Fruit fly (Drosophila melanogaster) whole organism, larva: Measurements from ENCODE around the gene Hs2st.

Experiments used
- noc ChIP-seq: fragments of 200-800 bp; sonication (Bioruptor generic); optimal IDR thresholded peaks from 3 replicates; lab custom pipeline; 2019; ENCODE audit warnings: missing biosample characterization, mild to moderate bottlenecking, missing genetic modification characterization, moderate library complexity

Gene Hs2st

dm6 chr2L:19444734-19445140, at the start of gene Hs2st:
Gene Hs2st, minus strand, starts transcription at chr2L:19444750.
- peak; percentile 91 for TF ChIP-seq noc (tag; lab: Kevin White, UChicago)

- peak; percentile 87 for TF ChIP-seq noc (tag; lab: Kevin White, UChicago)
These were observed 48.6 kb upstream of the Hs2st start, which contains the start of the genes swm and Ctu2 for dm6 chr2L:19492934-19493686. Gene swm, plus strand, starts transcription at chr2L:19493251. Gene Ctu2, minus strand, starts transcription at chr2L:19493253.

DNA sequence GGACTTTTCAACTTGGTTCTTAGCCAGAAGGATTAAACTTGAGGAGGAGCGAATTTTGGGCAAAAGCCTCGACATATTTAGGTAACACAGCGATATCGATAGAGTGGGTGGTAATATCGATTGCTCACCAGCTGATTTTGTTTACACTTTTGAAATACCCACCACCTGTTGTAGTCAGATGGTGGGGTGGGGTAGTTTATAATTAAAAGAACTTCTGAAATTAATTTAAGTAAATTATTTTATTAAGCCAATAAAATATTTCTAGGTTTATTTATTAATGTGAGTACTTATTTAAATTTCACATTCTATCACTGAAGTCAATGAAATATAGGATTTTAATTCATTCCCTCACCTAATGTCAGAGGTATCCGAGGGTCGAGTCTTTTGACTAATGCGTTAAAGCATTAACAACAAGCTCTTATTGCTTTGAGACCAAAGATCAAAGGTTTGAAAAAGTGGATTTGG, 45.5 kb upstream of the Hs2st start, which contains the start of the genes CG10194 and CG18094:
TSS of gene CG10194 (minus strand) at position 108 of the 465 bp plus-strand sequence.
TSS of gene CG18094 (plus strand) at position 266 of the 465 bp plus-strand sequence.
- TF ChIP-seq noc (tag; lab: Kevin White, UChicago): peak; percentile 80

DNA sequence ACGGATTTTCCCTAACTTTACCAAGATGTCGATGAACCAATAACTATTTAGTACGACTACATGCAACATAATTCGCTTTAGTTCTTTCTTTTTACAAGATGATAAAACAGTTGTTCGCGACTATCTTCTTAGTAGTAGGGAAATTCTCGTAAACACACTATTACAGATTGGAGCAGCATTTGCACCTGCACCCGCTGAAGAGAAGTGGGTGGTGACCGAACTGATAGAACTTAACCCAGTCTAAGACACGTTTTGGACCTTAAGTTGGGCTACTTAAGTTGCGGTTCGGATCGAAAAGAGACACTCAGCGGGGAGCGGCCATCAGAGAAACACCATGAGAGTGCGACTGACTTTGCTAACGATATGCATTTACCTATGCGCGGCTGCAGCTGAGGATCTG, 42.6 kb upstream of the Hs2st start, which contains the start of gene CG13083:
TSS of gene CG13083 (plus strand) at position 301 of the 400 bp plus-strand sequence.
- TF ChIP-seq noc (tag; lab: Kevin White, UChicago): no peak

DNA sequence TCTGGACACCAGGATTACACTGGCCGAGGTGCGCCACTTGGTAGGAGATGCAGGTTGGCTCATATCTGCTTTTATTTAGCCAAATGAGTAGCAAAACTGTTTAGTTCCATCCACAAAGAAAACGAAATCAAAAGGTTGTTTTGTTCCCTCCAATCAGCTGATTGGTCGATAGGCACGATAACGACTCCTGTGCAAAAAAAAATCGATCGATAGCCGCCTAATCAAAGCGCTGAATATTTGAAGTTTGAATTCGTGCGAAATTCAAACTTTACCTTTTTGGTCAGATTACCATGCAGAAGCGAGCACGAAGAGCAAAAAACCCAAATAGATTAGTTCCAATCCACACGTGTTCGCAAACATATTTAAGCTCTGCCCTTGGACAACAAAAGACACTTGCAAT, 40.0 kb upstream of the Hs2st start, which contains the start of the genes CG10195 and CG13084:
TSS of gene CG10195 (minus strand) at position 167 of the 400 bp plus-strand sequence.
TSS of gene CG13084 (plus strand) at position 392 of the 400 bp plus-strand sequence.
- TF ChIP-seq noc (tag; lab: Kevin White, UChicago): no peak

DNA sequence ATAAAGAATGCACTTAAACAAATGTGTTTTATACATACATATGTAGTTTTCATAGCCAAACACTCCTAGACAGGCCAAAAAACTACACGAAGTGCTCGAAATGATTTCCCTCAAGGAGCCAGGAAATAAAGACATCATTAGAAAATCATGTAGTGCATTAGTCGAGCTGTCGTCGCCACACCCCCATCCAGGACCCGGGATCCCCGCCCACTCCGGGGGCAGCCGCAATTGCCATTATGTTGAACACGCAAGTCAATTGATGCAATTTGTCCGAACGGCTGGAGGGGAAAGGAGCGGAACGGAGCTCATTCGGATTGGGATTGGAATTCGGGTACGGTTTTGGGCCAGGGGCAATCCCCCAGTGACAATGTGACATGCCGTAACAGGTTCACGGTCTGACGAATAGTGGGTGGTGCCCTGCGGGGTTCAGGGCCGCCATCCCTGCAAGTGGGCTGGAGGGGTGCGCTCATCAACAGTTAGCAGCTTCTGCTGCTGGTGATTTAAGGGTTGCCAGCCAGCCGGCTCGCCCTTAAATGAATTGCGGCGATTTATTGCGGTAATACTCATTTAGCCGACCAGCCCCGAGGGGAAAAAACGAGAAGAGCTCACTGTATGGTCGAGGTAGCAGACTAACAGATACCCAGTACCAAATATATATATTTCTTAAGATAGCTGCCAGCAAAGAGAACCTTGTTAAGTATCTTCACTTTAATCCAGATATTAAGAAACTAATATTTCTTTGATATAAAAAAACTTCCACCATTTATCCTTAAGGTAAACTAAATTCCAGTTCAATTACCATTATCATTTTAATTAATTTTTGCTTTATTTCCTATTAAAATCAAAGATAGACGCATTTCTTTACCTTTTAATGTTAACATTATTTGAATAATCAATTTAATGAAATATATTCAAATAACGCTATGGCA, 36.1 kb upstream of the Hs2st start:
- no peak for TF ChIP-seq noc (tag; lab: Kevin White, UChicago)

dm6 chr2L:19479249-19479984, 34.9 kb upstream of the Hs2st start:
- TF ChIP-seq noc (tag; lab: Kevin White, UChicago): no peak

DNA sequence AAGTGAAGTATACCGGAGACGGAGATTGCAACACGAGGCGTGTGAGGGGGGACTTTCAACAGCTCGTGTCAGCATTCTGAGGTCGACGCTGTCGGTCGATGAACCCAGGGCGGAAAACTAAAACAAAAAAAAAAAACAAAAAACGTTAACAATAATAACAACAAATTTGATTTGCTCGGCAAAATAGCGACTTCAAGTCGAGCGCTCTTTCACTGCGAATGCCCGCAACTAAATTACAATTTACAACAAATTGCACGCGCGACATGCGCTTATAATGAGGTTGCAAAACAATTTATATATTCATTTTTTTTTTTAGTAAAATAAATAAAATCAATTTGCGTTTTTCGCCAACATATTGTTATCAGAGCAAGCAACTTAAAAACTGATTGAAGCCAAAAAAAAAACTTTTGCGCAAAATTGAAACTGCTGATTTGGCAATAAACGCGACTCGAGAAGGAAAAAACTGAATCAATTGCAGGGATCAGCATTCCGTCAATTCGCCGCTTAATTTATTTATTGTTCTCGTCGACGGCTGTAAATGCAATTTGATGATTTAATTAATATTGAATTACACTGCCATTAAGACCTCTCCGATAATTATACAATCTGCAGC, 29.0 kb upstream of the Hs2st start:
- TF ChIP-seq noc (tag; lab: Kevin White, UChicago): no peak

dm6 chr2L:19472256-19472655, 27.7 kb upstream of the Hs2st start:
- no peak for TF ChIP-seq noc (tag; lab: Kevin White, UChicago)

DNA sequence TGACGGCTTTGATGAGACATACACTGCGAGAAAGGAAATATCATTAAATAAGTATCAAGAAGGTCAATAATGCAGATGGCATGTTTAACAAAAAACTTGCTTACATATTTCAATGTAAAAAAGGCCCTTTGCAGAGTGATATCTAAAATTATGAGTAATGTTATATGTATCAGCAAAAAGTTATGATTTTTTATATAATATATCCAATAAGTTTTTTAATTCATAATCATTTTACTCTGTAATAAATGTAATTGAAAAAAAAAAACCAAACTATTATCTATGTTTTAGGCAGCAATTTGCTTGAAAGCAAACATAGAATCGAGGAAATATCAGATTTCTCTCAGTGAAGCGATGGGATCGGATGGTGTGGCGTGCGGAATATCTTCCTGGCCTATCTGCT, 25.2 kb upstream of the Hs2st start:
- TF ChIP-seq noc (tag; lab: Kevin White, UChicago): no peak

DNA sequence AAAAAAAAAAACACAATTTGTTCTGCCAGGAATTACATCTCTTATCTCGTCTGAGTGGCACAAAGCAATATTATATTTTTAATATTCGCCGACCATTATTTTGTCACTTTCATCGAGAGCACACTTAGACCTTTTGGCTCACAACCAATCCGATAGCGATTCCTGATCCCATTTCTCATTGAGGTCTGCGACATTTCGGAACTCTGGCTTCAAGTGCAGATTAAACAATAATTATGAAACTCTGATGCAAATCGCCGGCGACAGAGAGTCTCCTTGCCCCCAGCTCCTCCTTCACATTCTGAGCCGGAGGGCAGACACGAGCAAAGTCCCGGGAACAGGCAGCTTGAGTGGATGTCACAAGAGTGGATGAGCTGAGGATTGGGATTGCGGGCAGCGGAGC, 24.5 kb upstream of the Hs2st start:
- TF ChIP-seq noc (tag; lab: Kevin White, UChicago): no peak

DNA sequence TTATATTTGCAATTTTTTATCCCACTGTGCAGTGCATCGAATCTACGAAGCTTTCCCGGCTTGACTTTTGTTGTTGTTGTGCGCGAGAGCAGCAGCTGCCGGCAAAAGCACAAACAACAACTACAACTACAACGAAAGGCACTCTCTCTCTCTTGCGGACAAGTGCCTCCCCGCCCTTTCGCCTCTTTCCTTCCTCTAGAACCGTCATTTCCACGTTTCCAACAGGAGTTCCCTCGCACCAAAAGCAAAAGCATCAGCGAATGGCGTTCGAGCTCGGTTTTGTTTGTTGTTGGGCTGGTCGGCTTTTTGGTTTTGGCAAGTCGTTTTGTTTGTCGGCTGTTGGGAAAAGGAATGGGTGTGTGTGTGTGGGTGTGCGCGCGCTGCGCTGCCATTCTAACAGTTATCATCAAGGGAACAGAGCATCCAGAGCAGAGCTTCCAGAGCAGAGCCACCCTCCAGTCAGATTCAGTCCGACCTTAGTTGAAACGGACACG, 19.3 kb upstream of the Hs2st start, which contains the start of gene tj:
TSS of gene tj (plus strand) at position 444 of the 494 bp plus-strand sequence.
- no peak for TF ChIP-seq noc (tag; lab: Kevin White, UChicago)

dm6 chr2L:19463405-19463804, 18.9 kb upstream of the Hs2st start:
- TF ChIP-seq noc (tag; lab: Kevin White, UChicago): no peak

DNA sequence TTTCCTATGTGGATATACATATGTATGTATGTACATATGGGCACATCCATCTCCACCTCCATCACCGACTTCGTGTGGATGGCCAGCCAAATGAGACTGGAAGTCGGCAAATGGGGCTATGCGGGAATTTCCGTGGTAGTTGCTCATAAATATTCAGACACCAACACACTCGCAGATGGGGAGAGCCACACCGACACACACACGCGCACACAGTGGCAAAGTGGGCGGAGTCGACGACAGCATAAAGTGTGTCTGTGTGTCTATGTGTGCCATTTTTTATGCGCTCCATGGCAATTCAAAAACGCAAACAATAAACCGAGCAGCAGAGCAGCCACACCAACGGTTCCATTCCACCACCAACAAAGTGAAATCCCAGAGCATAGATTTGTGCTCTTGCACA, 18.3 kb upstream of the Hs2st start:
- TF ChIP-seq noc (tag; lab: Kevin White, UChicago): no peak
